Worm (Caenorhabditis elegans) whole organism, L3 larva: ENCODE data around the gene sul-2.

Source experiments
- ama-1 ChIP-seq: fragments of 150-350 bp; optimal IDR thresholded peaks from 2 replicates; lab custom pipeline; 2018
- fkh-10 ChIP-seq: sonication (generic microtip); optimal IDR thresholded peaks from 2 replicates; lab custom pipeline; 2017; ENCODE audit warnings: missing biosample characterization, missing genetic modification reagents, missing genetic modification characterization
- nhr-76 ChIP-seq: fragments of 150-350 bp; sonication (generic microtip); optimal IDR thresholded peaks from 5 replicates; lab custom pipeline; 2014; ENCODE audit warnings: missing biosample characterization, missing genetic modification characterization
- nhr-77 ChIP-seq: fragments of 150-350 bp; optimal IDR thresholded peaks from 2 replicates; lab custom pipeline; 2014; ENCODE audit warnings: missing biosample characterization, missing genetic modification characterization
- skn-1 ChIP-seq: fragments of 150-350 bp; optimal IDR thresholded peaks from 2 replicates; lab custom pipeline; 2014; ENCODE audit warnings: missing biosample characterization, missing genetic modification characterization
- snpc-4 ChIP-seq: fragments of 150-350 bp; optimal IDR thresholded peaks from 2 replicates; lab custom pipeline; 2014; ENCODE audit warnings: missing biosample characterization, missing genetic modification characterization
- unc-62 ChIP-seq: fragments of 150-350 bp; sonication (generic microtip); optimal IDR thresholded peaks from 4 replicates; lab custom pipeline; 2014; ENCODE audit warnings: missing biosample characterization, missing genetic modification reagents, missing genetic modification characterization
- zag-1 ChIP-seq: fragments of 150-350 bp; optimal IDR thresholded peaks from 2 replicates; lab custom pipeline; 2014; ENCODE audit warnings: missing biosample characterization, missing genetic modification characterization

DNA sequence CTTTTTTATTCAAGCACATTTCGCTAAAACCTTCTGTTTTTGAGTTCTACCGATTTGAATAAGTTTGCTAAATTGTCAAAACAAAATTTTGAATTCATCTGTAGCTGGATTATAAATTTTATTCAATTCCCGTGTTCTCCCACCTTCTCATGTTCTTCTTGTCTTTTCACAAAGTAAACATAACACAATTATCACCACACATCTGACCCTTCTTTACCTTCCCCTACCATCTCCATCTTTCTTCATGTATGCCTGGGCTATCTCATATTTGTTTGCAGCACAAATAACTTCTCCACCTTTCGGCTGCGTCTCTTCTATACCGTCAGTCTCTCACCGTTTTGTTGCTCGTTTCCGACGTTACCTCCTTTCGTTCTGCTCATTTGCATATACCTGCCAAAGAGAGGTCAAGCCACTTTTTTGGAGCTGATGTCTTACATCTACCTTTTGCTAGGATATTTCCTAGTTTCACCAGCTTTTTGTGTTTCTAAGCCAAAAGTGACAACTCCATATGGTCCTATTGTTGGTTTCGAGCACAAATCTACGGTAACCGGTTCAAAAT is 45.6 kb downstream of the sul-2 start, which contains the start of gene cest-17:
- no peak for TF ChIP-seq unc-62 (GFP tag; lab: Kevin White, UChicago)
- TF ChIP-seq skn-1 (tag; lab: Kevin White, UChicago): no peak
- no peak for TF ChIP-seq nhr-76 (tag; lab: Kevin White, UChicago)
- TF ChIP-seq ama-1 (lab: Kevin White, UChicago): no peak
- TF ChIP-seq zag-1 (tag; lab: Kevin White, UChicago): no peak
- no peak for TF ChIP-seq snpc-4 (tag; lab: Kevin White, UChicago)
- no peak for TF ChIP-seq fkh-10 (GFP tag; lab: Kevin White, UChicago)
- no peak for TF ChIP-seq nhr-77 (tag; lab: Kevin White, UChicago)
